Fruit fly (Drosophila melanogaster): ENCODE results near the gene CG6178.

DNA sequence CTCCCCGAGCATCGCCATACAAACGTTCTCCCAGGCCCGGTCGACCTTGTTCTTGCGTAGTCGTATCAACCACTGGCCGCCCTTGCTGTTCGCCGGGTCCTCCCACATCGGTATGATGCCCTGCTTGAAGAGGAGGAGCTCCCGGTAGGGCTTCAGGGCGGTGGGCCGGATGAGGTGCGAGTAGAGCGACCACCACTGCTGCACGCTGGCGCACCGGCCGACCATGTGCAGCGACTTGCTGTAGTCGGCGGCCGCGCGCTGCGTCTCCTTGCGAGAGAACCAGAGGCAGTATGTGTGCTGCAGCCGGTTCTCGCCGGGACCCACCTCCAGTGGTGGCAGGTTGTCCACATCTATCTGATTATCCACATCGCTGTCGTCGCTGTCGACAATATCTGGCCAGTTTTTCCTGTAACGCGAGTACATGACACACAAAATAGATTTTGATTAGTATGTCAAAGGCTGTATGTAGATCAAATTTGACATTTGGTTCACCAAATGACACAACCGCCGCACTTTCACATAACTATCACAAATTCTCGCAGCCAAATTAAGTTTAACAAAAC is 45.2 kb upstream of the CG6178 start, which contains the start of gene CG10694:
- no peak for TF ChIP-seq OdsH (GFP tag; optimal IDR thresholded peaks at IDR 0.05)
- TF ChIP-seq psq (GFP tag; optimal IDR thresholded peaks at IDR 0.05), result no peak
- no peak for TF ChIP-seq br (GFP tag; optimal IDR thresholded peaks at IDR 0.05)
- no peak for TF ChIP-seq fru (GFP tag; optimal IDR thresholded peaks at IDR 0.05)
- TF ChIP-seq h (GFP tag; optimal IDR thresholded peaks at IDR 0.05), result no peak
- TF ChIP-seq Rel (GFP tag; optimal IDR thresholded peaks at IDR 0.05), result no peak
- no peak for TF ChIP-seq Rel (tag; optimal IDR thresholded peaks at IDR 0.05)
- no peak for TF ChIP-seq usp (GFP tag; optimal IDR thresholded peaks at IDR 0.05)
- TF ChIP-seq sage (GFP tag; optimal IDR thresholded peaks at IDR 0.05), result no peak
- TF ChIP-seq sv (GFP tag; optimal IDR thresholded peaks at IDR 0.05), result no peak
- no peak for TF ChIP-seq jim (GFP tag; optimal IDR thresholded peaks at IDR 0.05)
- no peak for TF ChIP-seq Myc (optimal IDR thresholded peaks at IDR 0.05)
- TF ChIP-seq tai (GFP tag; optimal IDR thresholded peaks at IDR 0.05), result no peak
